Fruit fly (Drosophila melanogaster): ENCODE results near the gene CG3437.

CG3437 gene

dm6 chr3L:9501298-9501697 lies 43.8 kb upstream of the CG3437 start (continued):
- TF ChIP-seq odd (GFP tag; optimal IDR thresholded peaks at IDR 0.05) (no peak), Fer2 (tag; optimal IDR thresholded peaks at IDR 0.05) (no peak), sens (GFP tag) (peak; percentile 18), Antp (GFP tag; optimal IDR thresholded peaks at IDR 0.05) (no peak), vnd (GFP tag; IDR thresholded peaks at IDR 0.05; ENCODE audit: partially characterized antibody) (no peak), maf-S (GFP tag; optimal IDR thresholded peaks at IDR 0.05) (no peak), CG31441 (GFP tag; IDR thresholded peaks at IDR 0.05) (no peak), CG10147 (GFP tag; optimal IDR thresholded peaks at IDR 0.05) (no peak), Dll (GFP tag; IDR thresholded peaks at IDR 0.05; ENCODE audit: partially characterized antibody) (no peak), CG11695 (GFP tag; IDR thresholded peaks at IDR 0.05) (no peak), Elba2 (GFP tag; optimal IDR thresholded peaks at IDR 0.05) (no peak), CG14441 (GFP tag; IDR thresholded peaks at IDR 0.05) (no peak), CG14014 (GFP tag; IDR thresholded peaks at IDR 0.05) (no peak), Lim3 (GFP tag; IDR thresholded peaks at IDR 0.05) (no peak), pum (GFP tag; optimal IDR thresholded peaks at IDR 0.05) (no peak), kah (GFP tag; optimal IDR thresholded peaks at IDR 0.05) (peak; percentile 62), Pdp1 (GFP tag; optimal IDR thresholded peaks at IDR 0.05) (no peak), sisA (GFP tag; IDR thresholded peaks at IDR 0.05) (no peak), CG17361 (GFP tag; IDR thresholded peaks at IDR 0.05) (no peak), crp (GFP tag; optimal IDR thresholded peaks at IDR 0.05) (no peak), nerfin-1 (tag; optimal IDR thresholded peaks at IDR 0.05) (peak; percentile 68), Trl (optimal IDR thresholded peaks at IDR 0.05) (peak in 1 of 2 experiments; percentile 22), Trl (GFP tag; optimal IDR thresholded peaks at IDR 0.05) (no peak), CG17612 (GFP tag; IDR thresholded peaks at IDR 0.05) (no peak), CG9876 (GFP tag; optimal IDR thresholded peaks at IDR 0.05) (no peak), btn (GFP tag; optimal IDR thresholded peaks at IDR 0.05) (no peak), CG7372 (GFP tag; IDR thresholded peaks at IDR 0.05) (no peak), CG32767 (GFP tag; IDR thresholded peaks at IDR 0.05) (no peak), corto (GFP tag; optimal IDR thresholded peaks at IDR 0.05) (no peak), CrebB (tag; optimal IDR thresholded peaks at IDR 0.05) (no peak), sqz (GFP tag; optimal IDR thresholded peaks at IDR 0.05) (peak; percentile 59), CG31224 (GFP tag; IDR thresholded peaks at IDR 0.05) (no peak), Sry-δ (GFP tag; optimal IDR thresholded peaks at IDR 0.05) (no peak), gcm (GFP tag; optimal IDR thresholded peaks at IDR 0.05) (no peak), CG13296 (GFP tag; optimal IDR thresholded peaks at IDR 0.05) (no peak), CG1647 (GFP tag; optimal IDR thresholded peaks at IDR 0.05) (no peak), pho (GFP tag; optimal IDR thresholded peaks at IDR 0.05) (no peak), h (optimal IDR thresholded peaks at IDR 0.05) (no peak), repo (GFP tag; optimal IDR thresholded peaks at IDR 0.05) (no peak)

DNA sequence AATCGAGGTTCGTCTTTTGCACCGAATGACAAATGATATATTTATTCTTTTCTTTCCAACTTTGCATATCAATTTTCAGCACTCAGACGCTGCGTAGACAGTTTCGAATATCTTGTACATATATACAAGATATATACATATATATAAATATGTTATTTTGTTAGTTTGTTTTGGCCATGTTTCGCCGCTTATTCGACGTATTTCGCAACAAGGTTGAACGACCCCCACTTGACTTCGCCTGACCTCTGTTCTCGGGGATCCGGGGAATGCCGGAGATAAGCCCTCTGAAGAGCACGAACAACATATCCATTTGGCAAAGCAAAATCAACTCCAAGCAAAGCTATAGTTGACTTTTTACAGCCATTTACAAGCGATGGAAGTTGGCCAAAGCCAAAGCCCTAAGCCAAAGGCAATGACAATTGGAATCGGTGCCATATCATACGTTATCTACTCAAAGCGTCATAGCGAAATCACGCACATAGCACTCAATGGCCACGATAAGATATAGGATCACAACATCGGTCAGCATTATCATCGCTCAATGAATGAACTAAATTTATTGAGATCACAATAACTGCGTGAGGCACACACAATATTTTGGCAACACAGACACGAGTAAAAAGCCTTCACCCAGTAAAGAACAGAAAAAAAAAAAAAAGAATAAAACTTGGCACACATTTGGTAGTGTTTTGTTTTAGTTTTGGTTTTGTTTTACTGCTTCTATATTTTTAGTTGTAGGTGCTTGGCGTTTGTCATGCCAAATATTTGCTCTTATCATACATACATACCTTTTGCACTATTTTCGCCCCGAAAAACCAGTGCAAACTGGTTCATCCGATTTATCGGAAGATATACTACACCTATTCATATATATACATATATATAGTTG lies 42.7 kb upstream of the CG3437 start:
- no peak for TF ChIP-seq lov (optimal IDR thresholded peaks at IDR 0.05)
- TF ChIP-seq lov (GFP tag; IDR thresholded peaks at IDR 0.05): no peak
- peak; percentile 69 for TF ChIP-seq mirr (GFP tag; optimal IDR thresholded peaks at IDR 0.05)
- no peak for TF ChIP-seq cato (GFP tag; optimal IDR thresholded peaks at IDR 0.05; ENCODE audit: borderline replicate concordance)
- TF ChIP-seq CG8765 (GFP tag; IDR thresholded peaks at IDR 0.05): no peak
- no peak for TF ChIP-seq pzg (GFP tag; optimal IDR thresholded peaks at IDR 0.05)
- peak; percentile 11 for TF ChIP-seq CG13894 (tag; optimal IDR thresholded peaks at IDR 0.05)
- peak; percentile 43 for TF ChIP-seq cwo (GFP tag; optimal IDR thresholded peaks at IDR 0.05)
- TF ChIP-seq sd (tag; optimal IDR thresholded peaks at IDR 0.05): peak; percentile 50
- TF ChIP-seq CG13296 (GFP tag; optimal IDR thresholded peaks at IDR 0.05): no peak
- TF ChIP-seq CG3726 (GFP tag; IDR thresholded peaks at IDR 0.05): no peak
- TF ChIP-seq CG10543 (GFP tag; optimal IDR thresholded peaks at IDR 0.05): peak; percentile 31
- TF ChIP-seq Doc3 (GFP tag; IDR thresholded peaks at IDR 0.05; ENCODE audit: partially characterized antibody): no peak
- peak; percentile 58 for TF ChIP-seq exex (tag; optimal IDR thresholded peaks at IDR 0.05)
- peak; percentile 38 for TF ChIP-seq CG34376 (GFP tag; optimal IDR thresholded peaks at IDR 0.05)
